Fruit fly (Drosophila melanogaster): ENCODE results near the gene ND-PDSW.

dm6 chr2L:3482037-3482436 lies 16.1 kb downstream of the ND-PDSW start:
- no peak for TF ChIP-seq Myc (optimal IDR thresholded peaks at IDR 0.05)
- TF ChIP-seq h (optimal IDR thresholded peaks at IDR 0.05): no peak
- no peak for TF ChIP-seq psq (optimal IDR thresholded peaks at IDR 0.05)
- TF ChIP-seq ttk (optimal IDR thresholded peaks at IDR 0.05): no peak

Measured in Kc167 (cell line).